Fruit fly (Drosophila melanogaster) ovary, adult (tissue): ENCODE data around the gene CG5828.

Experiments used
- CG17801 ChIP-seq: fragments of 200-800 bp; optimal IDR thresholded peaks from 2 replicates; lab custom pipeline; 2019; ENCODE audit warnings: missing biosample characterization, mild to moderate bottlenecking, missing genetic modification characterization, moderate library complexity; ENCODE audit not compliant: partially characterized antibody

The CG5828 gene

dm6 chr2L:5062799-5063404, 30.9 kb upstream of the CG5828 start:
- TF ChIP-seq CG17801 (GFP tag; lab: Kevin White, UChicago) = no peak

- no peak for TF ChIP-seq CG17801 (GFP tag; lab: Kevin White, UChicago)
Observed at dm6 chr2L:5063936-5064335, 29.8 kb upstream of the CG5828 start.

dm6 chr2L:5070797-5071579, 22.8 kb upstream of the CG5828 start, which contains the start of gene RpL37A:
TSS of gene RpL37A (plus strand) at chr2L:5070957.
- TF ChIP-seq CG17801 (GFP tag; lab: Kevin White, UChicago) = peak; percentile 80

- no peak for TF ChIP-seq CG17801 (GFP tag; lab: Kevin White, UChicago)
Observed at dm6 chr2L:5072357-5072756, 21.4 kb upstream of the CG5828 start.

dm6 chr2L:5079200-5079599, 14.6 kb upstream of the CG5828 start:
- no peak for TF ChIP-seq CG17801 (GFP tag; lab: Kevin White, UChicago)

- no peak for TF ChIP-seq CG17801 (GFP tag; lab: Kevin White, UChicago)
Observed at dm6 chr2L:5080225-5080867, 13.4 kb upstream of the CG5828 start.

dm6 chr2L:5084586-5085257, 9.1 kb upstream of the CG5828 start:
- TF ChIP-seq CG17801 (GFP tag; lab: Kevin White, UChicago) = no peak

dm6 chr2L:5085561-5085960, 8.2 kb upstream of the CG5828 start:
- peak; percentile 44 for TF ChIP-seq CG17801 (GFP tag; lab: Kevin White, UChicago)

- TF ChIP-seq CG17801 (GFP tag; lab: Kevin White, UChicago) = peak; percentile 86
Observed at dm6 chr2L:5086905-5087522, 6.8 kb upstream of the CG5828 start.

dm6 chr2L:5088649-5089270, 5.0 kb upstream of the CG5828 start:
- no peak for TF ChIP-seq CG17801 (GFP tag; lab: Kevin White, UChicago)

- TF ChIP-seq CG17801 (GFP tag; lab: Kevin White, UChicago) = peak; percentile 12
Observed at dm6 chr2L:5089642-5090041, 4.1 kb upstream of the CG5828 start.

- no peak for TF ChIP-seq CG17801 (GFP tag; lab: Kevin White, UChicago)
Observed at dm6 chr2L:5090352-5090751, 3.4 kb upstream of the CG5828 start.

dm6 chr2L:5092145-5092544, 1.6 kb upstream of the CG5828 start:
- no peak for TF ChIP-seq CG17801 (GFP tag; lab: Kevin White, UChicago)

- no peak for TF ChIP-seq CG17801 (GFP tag; lab: Kevin White, UChicago)
Observed at dm6 chr2L:5092597-5092991, 1.2 kb upstream of the CG5828 start.
